Fruit fly (Drosophila melanogaster): ENCODE results near the gene Dbct.

- TF ChIP-seq ab (GFP tag; optimal IDR thresholded peaks at IDR 0.05) (no peak), bcd (GFP tag; optimal IDR thresholded peaks at IDR 0.05) (no peak), CG11723 (GFP tag; optimal IDR thresholded peaks at IDR 0.05) (no peak), Sox102F (GFP tag; optimal IDR thresholded peaks at IDR 0.05) (no peak), CG10274 (GFP tag; optimal IDR thresholded peaks at IDR 0.05) (no peak), Nf-YA (GFP tag; IDR thresholded peaks at IDR 0.05) (no peak), mld (GFP tag; IDR thresholded peaks at IDR 0.05; ENCODE audit: partially characterized antibody) (no peak), B-H2 (GFP tag; optimal IDR thresholded peaks at IDR 0.05) (peak; percentile 0), CG11456 (GFP tag; IDR thresholded peaks at IDR 0.05) (no peak)
Measured at dm6 chrX:15066374-15067057, 19.4 kb upstream of the Dbct start, which contains the start of the genes opm and dob.

Data from whole organism, embryonic.